Worm (Caenorhabditis elegans): ENCODE data around the gene Y43F8B.13.

- TF ChIP-seq nhr-11 (tag; optimal IDR thresholded peaks at IDR 0.05) (no peak), ZK546.5 (tag; optimal IDR thresholded peaks at IDR 0.05) (no peak), egl-27 (tag; optimal IDR thresholded peaks at IDR 0.05) (no peak), ztf-11 (tag; optimal IDR thresholded peaks at IDR 0.05) (no peak)
Measured at ce11 chrV:19457120-19457519, 1.4 kb downstream of the Y43F8B.13 start, which contains the start of gene Y43F8B.24.

All from whole organism, L4 larva.